Fruit fly (Drosophila melanogaster) whole organism, wandering third instar larva: ENCODE measurements around the gene TrxT.

Experiments
- Abd-B ChIP-seq: fragments of >200 bp; optimal IDR thresholded peaks from 2 replicates; lab custom pipeline; 2017; ENCODE audit warnings: missing biosample characterization, missing genetic modification characterization
- CG32264 ChIP-seq: fragments of 200-800 bp; sonication (Bioruptor generic); optimal IDR thresholded peaks from 2 replicates; lab custom pipeline; 2016; ENCODE audit warnings: missing biosample characterization, missing genetic modification characterization
- HLH106 ChIP-seq: fragments of 200-800 bp; optimal IDR thresholded peaks from 3 replicates; lab custom pipeline; 2019; ENCODE audit warnings: missing biosample characterization, mild to moderate bottlenecking, missing genetic modification characterization, moderate library complexity
- Mio ChIP-seq: sonication (Bioruptor generic); optimal IDR thresholded peaks from 2 replicates; lab custom pipeline; 2016; ENCODE audit warnings: missing biosample characterization, missing genetic modification characterization
- Myc ChIP-seq: fragments of >200 bp; optimal IDR thresholded peaks from 2 replicates; lab custom pipeline; 2017
- N ChIP-seq: fragments of >200 bp; optimal IDR thresholded peaks from 2 replicates; lab custom pipeline; 2018; ENCODE audit warnings: missing biosample characterization, missing external identifiers, missing genetic modification characterization
- Rel ChIP-seq, 2 experiments: fragments of 200-800 bp; sonication (Bioruptor generic) in 1 of 2; optimal IDR thresholded peaks; 2 replicates in 1 of 2; 3 replicates in 1 of 2; lab custom pipeline; 2016 to 2019; ENCODE audit warnings: mild to moderate bottlenecking in 2 of 2, missing biosample characterization in 2 of 2, missing genetic modification characterization in 2 of 2, moderate library complexity in 1 of 2
- Sp1 ChIP-seq: fragments of 200-800 bp; sonication (Bioruptor generic); optimal IDR thresholded peaks from 3 replicates; lab custom pipeline; 2019; ENCODE audit warnings: missing biosample characterization, mild to moderate bottlenecking, missing genetic modification characterization, moderate library complexity
- br ChIP-seq: fragments of 200-800 bp; sonication (Bioruptor generic); optimal IDR thresholded peaks from 2 replicates; lab custom pipeline; 2016; ENCODE audit warnings: missing biosample characterization, missing genetic modification characterization
- dl ChIP-seq, 2 experiments: fragments of 175-275, 200-275 bp in 1 of 2; fragments of 200-275 bp in 1 of 2; sonication (Bioruptor generic); optimal IDR thresholded peaks; lab custom pipeline; 2018; ENCODE audit warnings: mild to moderate bottlenecking in 2 of 2, missing biosample characterization in 2 of 2, missing genetic modification characterization in 2 of 2, moderate library complexity in 2 of 2; ENCODE audit not compliant: partially characterized antibody in 2 of 2, insufficient read depth in 1 of 2
- dmrt93B ChIP-seq: fragments of 200-800 bp; sonication (Bioruptor generic); optimal IDR thresholded peaks from 2 replicates; lab custom pipeline; 2018; ENCODE audit warnings: missing biosample characterization, mild to moderate bottlenecking, missing genetic modification characterization
- pan ChIP-seq: fragments of >200 bp; optimal IDR thresholded peaks from 2 replicates; lab custom pipeline; 2017
- usp ChIP-seq: fragments of >200 bp; optimal IDR thresholded peaks from 2 replicates; lab custom pipeline; 2017; ENCODE audit warnings: missing biosample characterization, missing genetic modification characterization
- woc ChIP-seq: sonication (Bioruptor generic); optimal IDR thresholded peaks from 2 replicates; lab custom pipeline; 2016; ENCODE audit warnings: missing biosample characterization, mild to moderate bottlenecking, missing genetic modification characterization

dm6 chrX:5336722-5337121 is 25.0 kb upstream of the TrxT start:
- TF ChIP-seq HLH106 (peak; percentile 76), Sp1 (GFP tag; lab: Kevin White, UChicago) (peak; percentile 76), usp (GFP tag; lab: Kevin White, UChicago) (no peak), br (GFP tag; lab: Kevin White, UChicago) (peak; percentile 64), Rel (GFP tag; optimal IDR thresholded peaks at IDR 0.05; lab: Kevin White, UChicago) (no peak), Rel (tag; optimal IDR thresholded peaks at IDR 0.05; lab: Kevin White, UChicago) (no peak), dl (GFP tag; optimal IDR thresholded peaks at IDR 0.05; lab: Kevin White, UChicago; ENCODE audit: insufficient read depth in 1 of 2, partially characterized antibody in 2 of 2) (no peak), Myc (no peak), dmrt93B (GFP tag; lab: Kevin White, UChicago) (peak; percentile 83), CG32264 (GFP tag; lab: Kevin White, UChicago) (no peak), N (GFP tag; lab: Kevin White, UChicago) (no peak), pan (lab: Kevin White, UChicago) (no peak), Mio (GFP tag; lab: Kevin White, UChicago) (no peak), woc (no peak), Abd-B (GFP tag; lab: Kevin White, UChicago) (no peak)
